Worm (Caenorhabditis elegans) whole organism, dauer: Measurements from ENCODE around the gene F57E7.4.
"Not testable (repeated sequence)": the region's sequence is repeated elsewhere in the genome, so short reads cannot be mapped to it uniquely, and the experiment has no call there.

ENCODE experiments used
- unc-62 ChIP-seq: sonication (generic microtip); optimal IDR thresholded peaks from 2 replicates; lab custom pipeline; 2017; ENCODE audit warnings: missing biosample characterization, missing genetic modification reagents, missing genetic modification characterization

F57E7.4 gene

ce11 chrV:16480919-16481630 is at the start of gene F57E7.4, which contains the start of gene spig-6:
F57E7.4 (minus strand) TSS chrV:16481019.
spig-6 (plus strand) TSS chrV:16481580.
- no peak for TF ChIP-seq unc-62 (GFP tag; lab: Kevin White, UChicago)

- TF ChIP-seq unc-62 (GFP tag; lab: Kevin White, UChicago): no peak
These were observed 47.0 kb upstream of the F57E7.4 start, which contains the start of gene F36D3.16 for ce11 chrV:16527796-16528195. F36D3.16 (plus strand) TSS chrV:16528096.

ce11 chrV:16526858-16527257 is 46.0 kb upstream of the F57E7.4 start, which contains the start of gene F36D3.8:
F36D3.8 (plus strand) TSS chrV:16527158.
- no peak for TF ChIP-seq unc-62 (GFP tag; lab: Kevin White, UChicago)

ce11 chrV:16522242-16522641 is 41.4 kb upstream of the F57E7.4 start, which contains the start of gene srw-34:
srw-34 (minus strand) TSS chrV:16522342.
- no peak for TF ChIP-seq unc-62 (GFP tag; lab: Kevin White, UChicago)

ce11 chrV:16517619-16518018 is 36.8 kb upstream of the F57E7.4 start, which contains the start of gene F36D3.4:
F36D3.4 (minus strand) TSS chrV:16517719.
- no peak for TF ChIP-seq unc-62 (GFP tag; lab: Kevin White, UChicago)

- TF ChIP-seq unc-62 (GFP tag; lab: Kevin White, UChicago): not testable (repeated sequence)
These were observed 34.3 kb upstream of the F57E7.4 start, which contains the start of gene F36D3.5 for ce11 chrV:16515140-16515539. F36D3.5 (minus strand) TSS chrV:16515240.

ce11 chrV:16508667-16509066 is 27.8 kb upstream of the F57E7.4 start, which contains the start of gene srr-3:
srr-3 (minus strand) TSS chrV:16508767.
- TF ChIP-seq unc-62 (GFP tag; lab: Kevin White, UChicago): no peak

- no peak for TF ChIP-seq unc-62 (GFP tag; lab: Kevin White, UChicago)
These were observed 25.8 kb upstream of the F57E7.4 start for ce11 chrV:16506650-16507049.

- TF ChIP-seq unc-62 (GFP tag; lab: Kevin White, UChicago): no peak
These were observed 25.0 kb upstream of the F57E7.4 start, which contains the start of gene nhr-54 for ce11 chrV:16505828-16506227. nhr-54 (minus strand) TSS chrV:16505928.

ce11 chrV:16503164-16503563 is 22.3 kb upstream of the F57E7.4 start, which contains the start of gene F36D3.14:
F36D3.14 (minus strand) TSS chrV:16503264.
- no peak for TF ChIP-seq unc-62 (GFP tag; lab: Kevin White, UChicago)

ce11 chrV:16499006-16499405 is 18.2 kb upstream of the F57E7.4 start, which contains the start of gene F36D3.1:
F36D3.1 (plus strand) TSS chrV:16499352.
- TF ChIP-seq unc-62 (GFP tag; lab: Kevin White, UChicago): no peak

- TF ChIP-seq unc-62 (GFP tag; lab: Kevin White, UChicago): no peak
These were observed 16.7 kb upstream of the F57E7.4 start, which contains the start of gene srh-136 for ce11 chrV:16497504-16497903. srh-136 (minus strand) TSS chrV:16497596.

ce11 chrV:16494359-16494758 is 13.5 kb upstream of the F57E7.4 start, which contains the start of gene comt-2:
comt-2 (minus strand) TSS chrV:16494489.
- TF ChIP-seq unc-62 (GFP tag; lab: Kevin White, UChicago): no peak

- no peak for TF ChIP-seq unc-62 (GFP tag; lab: Kevin White, UChicago)
These were observed 7.4 kb upstream of the F57E7.4 start, which contains the start of gene sqst-4 for ce11 chrV:16488172-16488571. sqst-4 (plus strand) TSS chrV:16488472.

ce11 chrV:16487474-16487873 is 6.7 kb upstream of the F57E7.4 start, which contains the start of gene Y32B12A.5:
Y32B12A.5 (minus strand) TSS chrV:16487574.
- TF ChIP-seq unc-62 (GFP tag; lab: Kevin White, UChicago): no peak

- no peak for TF ChIP-seq unc-62 (GFP tag; lab: Kevin White, UChicago)
These were observed 2.9 kb upstream of the F57E7.4 start, which contains the start of gene srh-139 for ce11 chrV:16483681-16484080. srh-139 (plus strand) TSS chrV:16483981.
